Fruit fly (Drosophila melanogaster): ENCODE results near the gene CG9512.

Gene CG9512

dm6 chrX:14893872-14894271 lies 11.5 kb downstream of the CG9512 start:
- TF ChIP-seq CG8359 (GFP tag; optimal IDR thresholded peaks at IDR 0.05; ENCODE audit: borderline replicate concordance), result no peak
- peak; percentile 92 for TF ChIP-seq Blimp-1 (GFP tag; optimal IDR thresholded peaks at IDR 0.05)
- no peak for TF ChIP-seq tgo (GFP tag; IDR thresholded peaks at IDR 0.05)
- no peak for TF ChIP-seq CG1602 (GFP tag; optimal IDR thresholded peaks at IDR 0.05)

- peak; percentile 52 for TF ChIP-seq Drgx (GFP tag; IDR thresholded peaks at IDR 0.05)
- no peak for TF ChIP-seq wek (GFP tag; optimal IDR thresholded peaks at IDR 0.05)
These were observed 13.0 kb downstream of the CG9512 start for dm6 chrX:14892303-14892702.

dm6 chrX:14885554-14885953 lies 19.8 kb downstream of the CG9512 start:
- TF ChIP-seq sqz (GFP tag; optimal IDR thresholded peaks at IDR 0.05) (peak; percentile 7), Blimp-1 (GFP tag; optimal IDR thresholded peaks at IDR 0.05) (peak; percentile 9), luna (GFP tag; optimal IDR thresholded peaks at IDR 0.05) (no peak), Oli (tag; optimal IDR thresholded peaks at IDR 0.05) (no peak), row (GFP tag; IDR thresholded peaks at IDR 0.05) (no peak), Trl (optimal IDR thresholded peaks at IDR 0.05) (no peak), Trl (GFP tag; optimal IDR thresholded peaks at IDR 0.05) (no peak), Nf-YB (GFP tag; optimal IDR thresholded peaks at IDR 0.05) (no peak), oc (tag; optimal IDR thresholded peaks at IDR 0.05) (peak; percentile 35), CG7987 (GFP tag; optimal IDR thresholded peaks at IDR 0.05) (no peak), Abd-B (GFP tag; optimal IDR thresholded peaks at IDR 0.05) (peak; percentile 11), CG18476 (GFP tag; optimal IDR thresholded peaks at IDR 0.05) (no peak), CG15479 (GFP tag; optimal IDR thresholded peaks at IDR 0.05) (no peak), CG6654 (GFP tag; optimal IDR thresholded peaks at IDR 0.05) (peak; percentile 97), CG12769 (tag; optimal IDR thresholded peaks at IDR 0.05) (peak; percentile 74), HLH4C (GFP tag; IDR thresholded peaks at IDR 0.05; ENCODE audit: partially characterized antibody) (no peak), H2.0 (GFP tag; IDR thresholded peaks at IDR 0.05) (no peak), tx (GFP tag; optimal IDR thresholded peaks at IDR 0.05) (no peak)

dm6 chrX:14883993-14884392 lies 21.4 kb downstream of the CG9512 start:
- TF ChIP-seq esg (GFP tag; conservative IDR thresholded peaks at IDR 0.05) (no peak), amos (GFP tag; IDR thresholded peaks at IDR 0.05; ENCODE audit: partially characterized antibody) (no peak), Atf3 (GFP tag; optimal IDR thresholded peaks at IDR 0.05) (no peak), CG17612 (GFP tag; IDR thresholded peaks at IDR 0.05) (no peak), bcd (GFP tag; optimal IDR thresholded peaks at IDR 0.05) (no peak)

- TF ChIP-seq Optix (GFP tag; IDR thresholded peaks at IDR 0.05), result peak; percentile 64
- peak; percentile 56 for TF ChIP-seq CG32532 (GFP tag; IDR thresholded peaks at IDR 0.05)
- no peak for TF ChIP-seq Trl (optimal IDR thresholded peaks at IDR 0.05)
- TF ChIP-seq Trl (GFP tag; optimal IDR thresholded peaks at IDR 0.05), result peak; percentile 79
- TF ChIP-seq Meics (GFP tag; optimal IDR thresholded peaks at IDR 0.05), result peak; percentile 73
- no peak for TF ChIP-seq B-H2 (GFP tag; optimal IDR thresholded peaks at IDR 0.05)
- TF ChIP-seq pum (GFP tag; optimal IDR thresholded peaks at IDR 0.05), result peak; percentile 86
- peak; percentile 61 for TF ChIP-seq twi (tag; optimal IDR thresholded peaks at IDR 0.05)
- TF ChIP-seq CG5180 (GFP tag; optimal IDR thresholded peaks at IDR 0.05), result peak; percentile 78
- TF ChIP-seq luna (GFP tag; optimal IDR thresholded peaks at IDR 0.05), result no peak
- peak; percentile 93 for TF ChIP-seq ATbp (GFP tag; optimal IDR thresholded peaks at IDR 0.05)
- peak; percentile 64 for TF ChIP-seq CG9727 (GFP tag; optimal IDR thresholded peaks at IDR 0.05)
- no peak for TF ChIP-seq CG43689 (GFP tag; IDR thresholded peaks at IDR 0.05)
- no peak for TF ChIP-seq pita (GFP tag; optimal IDR thresholded peaks at IDR 0.05)
- TF ChIP-seq chn (GFP tag; optimal IDR thresholded peaks at IDR 0.05), result peak; percentile 72
- TF ChIP-seq emc (GFP tag; optimal IDR thresholded peaks at IDR 0.05), result peak; percentile 64
- TF ChIP-seq wdn (GFP tag; IDR thresholded peaks at IDR 0.05), result peak; percentile 56
- TF ChIP-seq sna (GFP tag; IDR thresholded peaks at IDR 0.05; ENCODE audit: partially characterized antibody), result no peak
- peak; percentile 90 for TF ChIP-seq ap (GFP tag; IDR thresholded peaks at IDR 0.05)
- TF ChIP-seq CG8359 (GFP tag; optimal IDR thresholded peaks at IDR 0.05; ENCODE audit: borderline replicate concordance), result peak; percentile 45
- TF ChIP-seq tgo (GFP tag; IDR thresholded peaks at IDR 0.05), result peak; percentile 66
These were observed 22.7 kb downstream of the CG9512 start, which contains the start of the genes CG45064 and CG45065 for dm6 chrX:14882536-14883118. Gene CG45064, minus strand, starts transcription at chrX:14882586. Gene CG45065, minus strand, starts transcription at chrX:14882586.
